Fruit fly (Drosophila melanogaster) whole organism, adult: ENCODE results near the gene aurA.

Experiments
- CG14711 ChIP-seq: fragments of 200-800 bp; sonication (Bioruptor generic); optimal IDR thresholded peaks from 2 replicates; lab custom pipeline; 2018; ENCODE audit warnings: missing biosample characterization, mild to moderate bottlenecking, missing genetic modification characterization, moderate library complexity
- CG1620 ChIP-seq: fragments of 200-800 bp; sonication (Bioruptor generic); optimal IDR thresholded peaks from 2 replicates; lab custom pipeline; 2016; ENCODE audit warnings: missing biosample characterization, missing genetic modification characterization
- CG7101 ChIP-seq: fragments of 200-800 bp; sonication (Bioruptor generic); optimal IDR thresholded peaks from 2 replicates; lab custom pipeline; 2018; ENCODE audit warnings: missing biosample characterization, mild to moderate bottlenecking, missing genetic modification characterization, moderate library complexity
- Clk ChIP-seq: fragments of 200-800 bp; sonication (Bioruptor generic); optimal IDR thresholded peaks from 2 replicates; lab custom pipeline; 2017; ENCODE audit warnings: missing biosample characterization, missing genetic modification characterization
- Crg-1 ChIP-seq: fragments of 200-800 bp; sonication (Bioruptor generic); optimal IDR thresholded peaks from 2 replicates; lab custom pipeline; 2016; ENCODE audit warnings: missing biosample characterization, missing genetic modification characterization
- Hr96 ChIP-seq: fragments of 200-800 bp; sonication (Bioruptor generic); optimal IDR thresholded peaks from 2 replicates; lab custom pipeline; 2016; ENCODE audit warnings: missing biosample characterization, missing genetic modification characterization
- Mnt ChIP-seq: fragments of 200-800 bp; sonication (Bioruptor generic); optimal IDR thresholded peaks from 2 replicates; lab custom pipeline; 2016; ENCODE audit warnings: missing biosample characterization, mild to moderate bottlenecking, missing genetic modification characterization
- cnc ChIP-seq, 2 experiments: fragments of >200 bp; optimal IDR thresholded peaks; 2 replicates each; lab custom pipeline; 2017
- kay ChIP-seq: fragments of 200-800 bp; sonication (Bioruptor generic); peaks from one replicate; lab custom pipeline; 2016; ENCODE audit warnings: missing biosample characterization, missing genetic modification characterization, borderline replicate concordance
- ovo ChIP-seq: fragments of 200-800 bp; sonication (Bioruptor generic); optimal IDR thresholded peaks from 2 replicates; lab custom pipeline; 2016; ENCODE audit warnings: missing biosample characterization, missing genetic modification characterization
- pad ChIP-seq: fragments of 200-800 bp; sonication (Bioruptor generic); optimal IDR thresholded peaks from 3 replicates; lab custom pipeline; 2017; ENCODE audit warnings: missing biosample characterization, missing genetic modification characterization, mild to moderate bottlenecking, moderate library complexity, missing genetic modification reagents

- TF ChIP-seq pad (GFP tag; lab: Kevin White, UChicago): no peak
- TF ChIP-seq ovo (GFP tag; lab: Kevin White, UChicago): no peak
- no peak for TF ChIP-seq Crg-1 (GFP tag; lab: Kevin White, UChicago)
- no peak for TF ChIP-seq Clk
- TF ChIP-seq CG1620 (GFP tag; lab: Kevin White, UChicago): no peak
- no peak for TF ChIP-seq cnc (optimal IDR thresholded peaks at IDR 0.05; lab: Kevin White, UChicago)
- no peak for TF ChIP-seq CG7101
- no peak for TF ChIP-seq kay (GFP tag; lab: Kevin White, UChicago)
- no peak for TF ChIP-seq Hr96 (GFP tag; lab: Kevin White, UChicago)
- TF ChIP-seq CG14711 (tag; lab: Kevin White, UChicago): no peak
- no peak for TF ChIP-seq Mnt (GFP tag; lab: Kevin White, UChicago)
Observed at dm6 chr3R:11971394-11971793, 8.5 kb downstream of the aurA start, which contains the start of gene GC2.
